Fruit fly (Drosophila melanogaster) whole organism, embryonic: Measurements from ENCODE around the gene CG14837.
A peak's percentile ranks its signal among the peaks of the same experiment; 100 is the strongest.

ENCODE experiments used
- Atf6 ChIP-seq: fragments of 200-800 bp; sonication (Bioruptor generic); IDR thresholded peaks from 2 replicates; pipeline ENCODE4 v1.3.6; 2022; ENCODE audit warnings: missing biosample characterization, missing genetic modification characterization
- CG13296 ChIP-seq: fragments of 200-800 bp; sonication (Bioruptor generic); optimal IDR thresholded peaks from 3 replicates; lab custom pipeline; 2018; ENCODE audit warnings: missing biosample characterization, mild to moderate bottlenecking, missing genetic modification characterization
- CG2120 ChIP-seq: fragments of 200-800 bp; sonication (Bioruptor generic); optimal IDR thresholded peaks from 3 replicates; lab custom pipeline; 2016; ENCODE audit warnings: missing biosample characterization, missing genetic modification characterization
- CG2199 ChIP-seq: fragments of 200-800 bp; sonication (Bioruptor generic); IDR thresholded peaks from 3 replicates; pipeline ENCODE4 v1.3.6; 2022; ENCODE audit warnings: missing biosample characterization, missing genetic modification characterization
- CG2202 ChIP-seq: fragments of 200-800 bp; sonication (Bioruptor generic); optimal IDR thresholded peaks from 2 replicates; lab custom pipeline; 2018; ENCODE audit warnings: missing biosample characterization, mild to moderate bottlenecking, missing genetic modification characterization
- CG31441 ChIP-seq: fragments of 200-800 bp; sonication (Bioruptor generic); IDR thresholded peaks from 2 replicates; pipeline ENCODE4 v1.3.6; 2022; ENCODE audit warnings: missing biosample characterization, missing genetic modification characterization
- CG3163 ChIP-seq: fragments of 200-800 bp; sonication (Bioruptor generic); optimal IDR thresholded peaks from 3 replicates; lab custom pipeline; 2016; ENCODE audit warnings: missing biosample characterization, missing genetic modification characterization
- CG4360 ChIP-seq: fragments of 200-800 bp; sonication (Bioruptor generic); IDR thresholded peaks from 2 replicates; pipeline ENCODE4 v1.3.6; 2022; ENCODE audit warnings: missing biosample characterization, missing genetic modification characterization
- CG6254 ChIP-seq: fragments of 200-800 bp; sonication (Bioruptor generic); optimal IDR thresholded peaks from 3 replicates; lab custom pipeline; 2017; ENCODE audit warnings: mild to moderate bottlenecking, missing biosample characterization, missing genetic modification reagents, missing genetic modification characterization
- CG6765 ChIP-seq: fragments of 200-800 bp; sonication (Bioruptor generic); optimal IDR thresholded peaks from 3 replicates; lab custom pipeline; 2017; ENCODE audit warnings: missing biosample characterization, mild to moderate bottlenecking, missing genetic modification characterization
- H2.0 ChIP-seq: fragments of 200-800 bp; sonication (Bioruptor generic); IDR thresholded peaks from 2 replicates; pipeline ENCODE4 v1.3.6; 2022; ENCODE audit warnings: missing biosample characterization, missing genetic modification characterization
- HLH4C ChIP-seq: fragments of 200-800 bp; sonication (Bioruptor generic); IDR thresholded peaks from 3 replicates; pipeline ENCODE4 v1.3.6; 2022; ENCODE audit warnings: missing biosample characterization, missing genetic modification characterization; ENCODE audit not compliant: partially characterized antibody
- Hmx ChIP-seq: fragments of 200-800 bp; sonication (Bioruptor generic); optimal IDR thresholded peaks from 2 replicates; lab custom pipeline; 2016; ENCODE audit warnings: missing biosample characterization, missing genetic modification characterization
- NFAT ChIP-seq: fragments of 200-800 bp; sonication (Bioruptor generic); IDR thresholded peaks from 2 replicates; pipeline ENCODE4 v1.3.6; 2022; ENCODE audit warnings: missing biosample characterization, missing genetic modification characterization
- Pdp1 ChIP-seq, 2 experiments: fragments of 200-800 bp; sonication (Bioruptor generic); optimal IDR thresholded peaks; 3 replicates each; lab custom pipeline; 2016; ENCODE audit warnings: missing biosample characterization in 2 of 2, missing genetic modification characterization in 2 of 2, mild to moderate bottlenecking in 1 of 2, moderate library complexity in 1 of 2
- Rfx ChIP-seq: fragments of 200-800 bp; sonication (Bioruptor generic); IDR thresholded peaks from 2 replicates; pipeline ENCODE4 v1.3.6; 2022; ENCODE audit warnings: missing biosample characterization, missing genetic modification characterization
- Sox100B ChIP-seq: fragments of 200-800 bp; sonication (Bioruptor generic); optimal IDR thresholded peaks from 3 replicates; lab custom pipeline; 2018; ENCODE audit warnings: missing biosample characterization, mild to moderate bottlenecking, missing genetic modification characterization
- al ChIP-seq: fragments of 200-800 bp; sonication (Bioruptor generic); IDR thresholded peaks from 2 replicates; pipeline ENCODE4 v1.3.6; 2022; ENCODE audit warnings: missing biosample characterization, missing genetic modification characterization
- cg ChIP-seq: fragments of 200-800 bp; sonication (Bioruptor generic); optimal IDR thresholded peaks from 3 replicates; lab custom pipeline; 2019; ENCODE audit warnings: missing biosample characterization, mild to moderate bottlenecking, missing genetic modification characterization, moderate library complexity
- chinmo ChIP-seq: fragments of 200-800 bp; sonication (Bioruptor generic); IDR thresholded peaks from 4 replicates; pipeline ENCODE4 v1.3.6; 2022; ENCODE audit warnings: missing biosample characterization, missing genetic modification characterization; ENCODE audit not compliant: partially characterized antibody
- chm ChIP-seq: fragments of 200-800 bp; sonication (Bioruptor generic); IDR thresholded peaks from 2 replicates; pipeline ENCODE4 v1.3.6; 2022; ENCODE audit warnings: missing biosample characterization, missing genetic modification characterization
- ci ChIP-seq: fragments of 200-800 bp; sonication (Bioruptor generic); IDR thresholded peaks from 3 replicates; pipeline ENCODE4 v1.3.6; 2022; ENCODE audit warnings: missing biosample characterization, missing genetic modification characterization
- crol ChIP-seq: fragments of 200-800 bp; sonication (Bioruptor generic); IDR thresholded peaks from 2 replicates; pipeline ENCODE4 v1.3.6; 2022; ENCODE audit warnings: missing biosample characterization, missing genetic modification characterization
- dm ChIP-seq: fragments of 200-800 bp; sonication (Bioruptor generic); optimal IDR thresholded peaks from 3 replicates; lab custom pipeline; 2016; ENCODE audit warnings: missing biosample characterization, missing genetic modification characterization
- ftz-f1 ChIP-seq: fragments of 200-800 bp; sonication (Bioruptor generic); optimal IDR thresholded peaks from 2 replicates; lab custom pipeline; 2016; ENCODE audit warnings: missing biosample characterization, missing genetic modification characterization
- gem ChIP-seq: fragments of 200-800 bp; sonication (Bioruptor generic); optimal IDR thresholded peaks from 2 replicates; lab custom pipeline; 2019; ENCODE audit warnings: missing biosample characterization, mild to moderate bottlenecking, missing genetic modification characterization, moderate library complexity
- jigr1 ChIP-seq: fragments of 200-800 bp; sonication (Bioruptor generic); IDR thresholded peaks from 3 replicates; pipeline ENCODE4 v1.3.6; 2022; ENCODE audit warnings: missing biosample characterization, missing genetic modification characterization
- kay ChIP-seq: fragments of 200-800 bp; sonication (Bioruptor generic); optimal IDR thresholded peaks from 2 replicates; lab custom pipeline; 2016; ENCODE audit warnings: missing biosample characterization, missing genetic modification characterization
- kni ChIP-seq: fragments of 200-800 bp; sonication (Bioruptor generic); optimal IDR thresholded peaks from 3 replicates; lab custom pipeline; 2017; ENCODE audit warnings: mild to moderate bottlenecking, missing biosample characterization, missing genetic modification reagents, missing genetic modification characterization
- lov ChIP-seq, 2 experiments: fragments of 200-800 bp in 1 of 2; fragments of >200 bp in 1 of 2; sonication (Bioruptor generic) in 1 of 2; IDR thresholded peaks in 1 of 2; optimal IDR thresholded peaks in 1 of 2; 2 replicates in 1 of 2; 3 replicates in 1 of 2; pipeline versions ENCODE4 v1.3.6 to Lab custom; 2017 to 2022; ENCODE audit warnings: missing biosample characterization in 1 of 2, missing genetic modification characterization in 1 of 2
- otp ChIP-seq: fragments of 200-800 bp; sonication (Bioruptor generic); IDR thresholded peaks from 3 replicates; pipeline ENCODE4, ENCODE4 v1.3.6; 2022; ENCODE audit warnings: missing biosample characterization, missing genetic modification characterization
- pan ChIP-seq, 4 experiments: fragments of >200 bp in 3 of 4; fragments of 200-800 bp in 1 of 4; sonication (Bioruptor generic) in 1 of 4; optimal IDR thresholded peaks in 3 of 4; IDR thresholded peaks in 1 of 4; 2 replicates each; pipeline versions ENCODE4 v1.3.6 to Lab custom; 2017 to 2022; ENCODE audit warnings: missing biosample characterization in 2 of 4, missing genetic modification characterization in 2 of 4, mixed read lengths in 1 of 4
- row ChIP-seq: fragments of 200-800 bp; sonication (Bioruptor generic); IDR thresholded peaks from 3 replicates; pipeline ENCODE4 v1.3.6; 2022; ENCODE audit warnings: missing biosample characterization, missing genetic modification characterization
- sd ChIP-seq: fragments of 200-800 bp; sonication (Bioruptor generic); optimal IDR thresholded peaks from 3 replicates; lab custom pipeline; 2018; ENCODE audit warnings: missing biosample characterization, mild to moderate bottlenecking, missing genetic modification characterization, moderate library complexity
- sens ChIP-seq: fragments of 200-800 bp; sonication (Bioruptor generic); peaks from one replicate; lab custom pipeline; 2016; ENCODE audit warnings: missing biosample characterization, missing genetic modification characterization
- sens-2 ChIP-seq: fragments of 200-800 bp; sonication (Bioruptor generic); IDR thresholded peaks from 2 replicates; pipeline ENCODE4 v1.3.6; 2022; ENCODE audit warnings: missing biosample characterization, missing genetic modification characterization
- shn ChIP-seq: fragments of 200-800 bp; sonication (Bioruptor generic); optimal IDR thresholded peaks from 3 replicates; lab custom pipeline; 2016; ENCODE audit warnings: missing biosample characterization, missing genetic modification characterization
- sisA ChIP-seq: fragments of 200-800 bp; sonication (Bioruptor generic); IDR thresholded peaks from 2 replicates; pipeline ENCODE4 v1.3.6; 2022; ENCODE audit warnings: missing biosample characterization, missing genetic modification characterization
- so ChIP-seq: fragments of 200-800 bp; sonication (Bioruptor generic); IDR thresholded peaks from 3 replicates; pipeline ENCODE4 v1.3.6; 2022; ENCODE audit warnings: missing biosample characterization, missing genetic modification characterization
- unpg ChIP-seq: fragments of 200-800 bp; sonication (Bioruptor generic); optimal IDR thresholded peaks from 3 replicates; lab custom pipeline; 2018; ENCODE audit warnings: missing biosample characterization, mild to moderate bottlenecking, missing genetic modification characterization, moderate library complexity

Gene CG14837

DNA sequence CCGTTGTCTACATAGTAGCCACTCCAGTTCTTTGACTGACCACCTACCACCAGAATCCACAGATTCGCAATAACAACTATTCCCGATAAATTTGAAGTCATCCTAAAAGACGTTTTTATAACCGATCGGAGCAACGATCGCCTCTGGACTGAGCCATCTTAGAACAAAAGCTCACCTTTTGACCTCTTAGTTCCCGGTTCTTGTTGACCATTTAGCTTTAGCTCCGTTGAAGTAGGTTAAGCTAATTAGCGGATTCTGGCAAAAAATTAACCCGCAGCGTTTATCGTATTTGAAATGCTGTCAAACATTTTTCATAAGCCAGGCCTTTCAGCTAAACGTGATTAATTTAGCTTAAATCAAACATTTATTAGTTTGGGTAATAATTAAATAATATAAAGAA, 18.8 kb downstream of the CG14837 start, which contains the start of gene CG32374 (continued):
- TF ChIP-seq CG6254 (no peak), shn (GFP tag; lab: Kevin White, UChicago) (no peak), chm (no peak), pan (optimal IDR thresholded peaks at IDR 0.05; lab: Kevin White, UChicago) (no peak), pan (GFP tag; optimal IDR thresholded peaks at IDR 0.05 in 1 of 2, IDR thresholded peaks at IDR 0.05 in 1 of 2) (no peak), row (GFP tag; lab: Robert Waterston, UW) (no peak), CG2202 (tag; lab: Kevin White, UChicago) (no peak)

DNA sequence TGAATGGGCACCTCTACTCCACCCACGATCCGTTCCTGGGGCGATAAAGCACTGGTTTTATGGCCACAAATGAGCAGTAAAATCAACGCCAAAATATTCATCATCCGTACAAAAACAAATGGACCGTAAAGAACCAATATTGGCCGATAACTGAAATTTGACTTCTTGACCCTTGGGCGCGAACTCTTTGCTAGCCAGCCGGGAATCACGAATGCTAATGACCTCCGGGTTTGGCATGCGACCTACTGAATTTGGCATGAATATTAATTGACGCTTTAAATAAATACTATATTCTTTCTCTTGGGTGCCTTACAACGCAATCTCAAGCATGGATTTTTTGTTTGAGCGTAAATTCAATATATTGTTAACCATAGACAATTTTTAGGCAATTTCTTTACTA, 20.1 kb downstream of the CG14837 start, which contains the start of gene CG16998:
Gene CG16998, minus strand, starts transcription at position 101 of the 400 bp plus-strand sequence.
- no peak for TF ChIP-seq CG3163 (GFP tag; lab: Kevin White, UChicago)
- TF ChIP-seq, all 482 proteins: peak for 0

DNA sequence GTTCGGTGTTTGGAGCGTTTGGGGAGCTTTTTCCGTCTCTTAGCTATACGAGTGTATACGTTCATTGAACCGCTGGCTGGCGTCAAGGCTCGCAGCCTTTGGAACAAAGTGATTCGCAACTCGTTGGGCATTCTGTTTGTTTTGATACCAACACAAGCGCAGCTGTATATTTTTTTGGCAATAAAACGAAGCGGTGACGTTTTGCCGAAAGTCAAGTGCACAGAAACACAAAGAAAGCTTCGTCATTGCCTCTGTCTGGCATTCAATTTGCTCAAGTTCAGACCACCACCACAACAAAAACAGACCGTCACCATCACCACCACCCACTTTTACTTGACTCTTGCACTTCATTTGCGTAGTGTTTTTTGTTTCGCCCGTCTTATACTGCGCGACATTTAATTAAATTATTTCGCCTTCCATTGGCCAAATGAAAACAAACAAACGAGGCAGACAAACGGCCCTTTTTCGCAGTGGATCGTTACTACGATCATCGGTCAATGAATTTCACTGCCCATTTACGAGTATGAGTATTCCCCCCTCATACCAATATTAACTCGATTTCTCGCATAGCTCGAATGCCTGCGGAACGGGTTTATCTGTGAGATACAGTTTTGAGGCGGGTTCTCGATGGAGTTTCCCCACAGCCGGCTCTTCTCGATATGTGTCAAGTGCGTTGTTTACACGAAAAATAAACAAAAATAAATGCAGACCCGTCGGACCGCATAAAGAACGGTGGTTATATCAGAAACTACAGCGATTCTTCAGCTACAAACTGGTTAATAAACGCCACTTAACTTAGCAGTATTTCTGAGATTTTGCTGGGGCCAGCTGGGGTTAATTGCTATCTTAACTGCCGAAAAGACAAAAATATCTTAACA, 29.1 kb downstream of the CG14837 start:
- peak in 1 of 2 experiments; percentile 59 for TF ChIP-seq Pdp1 (GFP tag; optimal IDR thresholded peaks at IDR 0.05; lab: Kevin White, UChicago)
- peak; percentile 36 for TF ChIP-seq kni
- 0 out of 3 replicates have a peak, but pooled peaks have one; percentile 0 for TF ChIP-seq ci (GFP tag; lab: Robert Waterston, UW)
- no peak for TF ChIP-seq al
- 0 out of 2 replicates have a peak, but pooled peaks have one; percentile 15 for TF ChIP-seq crol (GFP tag; lab: Robert Waterston, UW)
- TF ChIP-seq sisA (GFP tag; lab: Robert Waterston, UW) = no peak
- TF ChIP-seq HLH4C (GFP tag; lab: Robert Waterston, UW) = no peak
- 0 out of 3 replicates have a peak, but pooled peaks have one; percentile 65 for TF ChIP-seq CG2199
- TF ChIP-seq so (GFP tag; lab: Robert Waterston, UW) = no peak
- peak; percentile 97 for TF ChIP-seq sd (tag; lab: Kevin White, UChicago)
- peak; percentile 30; the same call in 1 of the 2 replicates for TF ChIP-seq Rfx (GFP tag; lab: Robert Waterston, UW)
- peak; percentile 20 for TF ChIP-seq sens (GFP tag; lab: Kevin White, UChicago)
- TF ChIP-seq Hmx = no peak
- no peak for TF ChIP-seq otp (GFP tag; lab: Robert Waterston, UW)
- no peak for TF ChIP-seq CG31441 (GFP tag; lab: Robert Waterston, UW)
- TF ChIP-seq chinmo = peak; percentile 84; the same call in 2 of the 4 replicates
- TF ChIP-seq jigr1 (GFP tag; lab: Robert Waterston, UW) = no peak

DNA sequence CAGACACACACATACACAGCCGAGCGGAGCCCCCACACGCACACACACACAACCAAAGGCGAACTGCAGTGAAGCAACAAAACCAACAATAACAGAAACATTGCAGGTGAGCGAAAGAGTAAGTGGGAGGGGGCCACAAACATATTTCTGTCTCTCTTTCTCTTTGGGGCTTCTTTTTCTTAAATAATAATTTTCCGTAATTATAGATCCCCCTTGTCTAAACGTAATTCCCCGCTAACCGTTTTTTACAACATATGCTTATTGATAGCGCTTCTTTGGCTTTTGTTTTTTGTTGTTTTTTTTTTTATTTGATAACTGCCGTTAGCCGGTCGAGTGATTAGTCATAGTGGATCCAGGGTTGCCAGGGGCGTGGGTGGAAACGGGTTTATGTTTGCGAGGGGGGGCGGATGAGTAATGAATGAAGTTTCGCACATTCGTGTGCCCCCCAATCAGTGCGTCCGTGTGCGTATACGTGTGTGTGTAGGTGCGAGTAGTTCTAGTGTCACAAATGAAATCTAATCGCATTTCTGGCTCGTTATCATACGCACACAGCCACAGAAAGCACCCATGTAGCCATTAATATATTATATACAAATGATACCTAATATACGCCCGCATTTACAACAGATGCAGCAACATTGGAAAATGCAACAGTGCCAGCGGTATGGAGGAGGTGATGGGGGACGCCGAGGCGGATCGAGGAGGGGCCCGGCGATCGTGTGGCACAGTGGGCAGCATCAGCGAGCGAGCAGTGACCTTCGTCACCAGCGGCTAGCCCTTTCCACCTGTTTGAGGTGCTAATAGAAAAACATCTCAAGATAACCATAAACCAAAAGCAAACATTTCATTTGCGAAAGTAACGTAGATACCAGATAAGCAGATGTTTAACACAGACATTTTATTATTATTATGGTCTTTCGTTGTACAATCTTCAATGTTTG, 30.5 kb downstream of the CG14837 start:
- TF ChIP-seq CG13296 (no peak), NFAT (GFP tag; lab: Robert Waterston, UW) (0 out of 2 replicates have a peak, but pooled peaks have one; percentile 5), Sox100B (GFP tag; lab: Kevin White, UChicago) (no peak), cg (GFP tag; lab: Kevin White, UChicago) (peak; percentile 86), sd (tag; lab: Kevin White, UChicago) (peak; percentile 73), gem (tag; lab: Kevin White, UChicago) (peak; percentile 29), Atf6 (GFP tag; lab: Robert Waterston, UW) (peak; percentile 47; the same call in 1 of the 2 replicates), sens-2 (GFP tag; lab: Robert Waterston, UW) (peak; percentile 39; the same call in 1 of the 2 replicates), H2.0 (peak; percentile 24; the same call in 1 of the 2 replicates), otp (GFP tag; lab: Robert Waterston, UW) (0 out of 3 replicates have a peak, but pooled peaks have one; percentile 43), CG6765 (peak; percentile 28), dm (no peak), CG2120 (GFP tag; lab: Kevin White, UChicago) (peak; percentile 48), ftz-f1 (GFP tag; lab: Kevin White, UChicago) (peak; percentile 73), CG4360 (GFP tag; lab: Robert Waterston, UW) (peak; percentile 81), HLH4C (GFP tag; lab: Robert Waterston, UW) (0 out of 3 replicates have a peak, but pooled peaks have one; percentile 29), lov (optimal IDR thresholded peaks at IDR 0.05; lab: Kevin White, UChicago) (no peak), lov (GFP tag; IDR thresholded peaks at IDR 0.05; lab: Robert Waterston, UW) (no peak), kay (GFP tag; lab: Kevin White, UChicago) (peak; percentile 97), unpg (peak; percentile 36)
